Fruit fly (Drosophila melanogaster) S2 (cell line): ENCODE results near the gene CG3777.
A peak's percentile ranks its signal among the peaks of the same experiment; 100 is the strongest.

Source experiments
- CG8478 ChIP-seq: fragments of >200 bp; optimal IDR thresholded peaks from 2 replicates; lab custom pipeline; 2018
- CTCF ChIP-seq, 2 experiments: fragments of >200 bp; optimal IDR thresholded peaks; 2 replicates each; lab custom pipeline; 2018

Gene CG3777

dm6 chrX:351599-351998 is 72.1 kb downstream of the CG3777 start:
- TF ChIP-seq CTCF (optimal IDR thresholded peaks at IDR 0.05; lab: Kevin White, UChicago) (no peak), CG8478 (lab: Kevin White, UChicago) (no peak)

- no peak for TF ChIP-seq CG8478 (lab: Kevin White, UChicago)
- TF ChIP-seq CTCF (optimal IDR thresholded peaks at IDR 0.05; lab: Kevin White, UChicago) = no peak
Observed at dm6 chrX:352767-353166, 73.3 kb downstream of the CG3777 start, which contains the start of gene CG43182. TSS of gene CG43182 (plus strand) at chrX:353067.

- TF ChIP-seq CG8478 (lab: Kevin White, UChicago) (no peak), CTCF (optimal IDR thresholded peaks at IDR 0.05; lab: Kevin White, UChicago) (no peak)
Observed at dm6 chrX:353929-354515, 74.5 kb downstream of the CG3777 start.

- TF ChIP-seq CG8478 (lab: Kevin White, UChicago) (no peak), CTCF (optimal IDR thresholded peaks at IDR 0.05; lab: Kevin White, UChicago) (no peak)
Observed at dm6 chrX:356232-356631, 76.7 kb downstream of the CG3777 start, which contains the start of gene y. TSS of gene y (plus strand) at chrX:356509.

- TF ChIP-seq CG8478 (lab: Kevin White, UChicago) (no peak), CTCF (optimal IDR thresholded peaks at IDR 0.05; lab: Kevin White, UChicago) (peak; percentile 49 to 64)
Observed at dm6 chrX:361418-361817, 81.9 kb downstream of the CG3777 start.

- TF ChIP-seq CG8478 (lab: Kevin White, UChicago) = no peak
- TF ChIP-seq CTCF (optimal IDR thresholded peaks at IDR 0.05; lab: Kevin White, UChicago) = no peak
Observed at dm6 chrX:362073-362674, 82.7 kb downstream of the CG3777 start.

dm6 chrX:364006-364405 is 84.5 kb downstream of the CG3777 start:
- TF ChIP-seq CTCF (optimal IDR thresholded peaks at IDR 0.05; lab: Kevin White, UChicago) = no peak
- no peak for TF ChIP-seq CG8478 (lab: Kevin White, UChicago)

dm6 chrX:366854-367253 is 87.4 kb downstream of the CG3777 start:
- TF ChIP-seq CG8478 (lab: Kevin White, UChicago) (no peak), CTCF (optimal IDR thresholded peaks at IDR 0.05; lab: Kevin White, UChicago) (no peak)

dm6 chrX:369645-370174 is 90.2 kb downstream of the CG3777 start, which contains the start of gene ac:
TSS of gene ac (plus strand) at chrX:370031.
- TF ChIP-seq CG8478 (lab: Kevin White, UChicago) = no peak
- no peak for TF ChIP-seq CTCF (optimal IDR thresholded peaks at IDR 0.05; lab: Kevin White, UChicago)

- no peak for TF ChIP-seq CG8478 (lab: Kevin White, UChicago)
- no peak for TF ChIP-seq CTCF (optimal IDR thresholded peaks at IDR 0.05; lab: Kevin White, UChicago)
Observed at dm6 chrX:377388-377787, 97.9 kb downstream of the CG3777 start.

- TF ChIP-seq CTCF (optimal IDR thresholded peaks at IDR 0.05; lab: Kevin White, UChicago) = no peak
- no peak for TF ChIP-seq CG8478 (lab: Kevin White, UChicago)
Observed at dm6 chrX:378341-378740, 98.8 kb downstream of the CG3777 start.

dm6 chrX:379527-379926 is 100.0 kb downstream of the CG3777 start:
- no peak for TF ChIP-seq CTCF (optimal IDR thresholded peaks at IDR 0.05; lab: Kevin White, UChicago)
- no peak for TF ChIP-seq CG8478 (lab: Kevin White, UChicago)

- TF ChIP-seq CTCF (optimal IDR thresholded peaks at IDR 0.05; lab: Kevin White, UChicago) = no peak
- TF ChIP-seq CG8478 (lab: Kevin White, UChicago) = no peak
Observed at dm6 chrX:385751-386492, 106.4 kb downstream of the CG3777 start.

- no peak for TF ChIP-seq CTCF (optimal IDR thresholded peaks at IDR 0.05; lab: Kevin White, UChicago)
Observed at dm6 chrX:390457-390856, 111.0 kb downstream of the CG3777 start.

- TF ChIP-seq CTCF (optimal IDR thresholded peaks at IDR 0.05; lab: Kevin White, UChicago) = no peak
- no peak for TF ChIP-seq CG8478 (lab: Kevin White, UChicago)
Observed at dm6 chrX:392242-392641, 112.7 kb downstream of the CG3777 start.
